Worm (Caenorhabditis elegans): ENCODE data around the gene ptp-5.2.

Gene ptp-5.2

ce11 chrIV:14795918-14796488 is 35.3 kb upstream of the ptp-5.2 start, which contains the start of gene coq-3:
TSS of gene coq-3 (minus strand) at chrIV:14796324.
- TF ChIP-seq hmbx-1 (tag; optimal IDR thresholded peaks at IDR 0.05) (no peak), F13C5.2 (tag; optimal IDR thresholded peaks at IDR 0.05) (no peak), tbx-11 (GFP tag; IDR thresholded peaks at IDR 0.05) (no peak), flt-1 (GFP tag; IDR thresholded peaks at IDR 0.05) (no peak), hmg-4 (GFP tag; optimal IDR thresholded peaks at IDR 0.05) (no peak), sea-1 (GFP tag; conservative IDR thresholded peaks at IDR 0.05) (no peak), ets-7 (tag; optimal IDR thresholded peaks at IDR 0.05) (no peak), ama-1 (optimal IDR thresholded peaks at IDR 0.05) (no peak), scrt-1 (GFP tag; IDR thresholded peaks at IDR 0.05) (no peak), pes-1 (GFP tag; IDR thresholded peaks at IDR 0.05) (no peak), ceh-13 (GFP tag; optimal IDR thresholded peaks at IDR 0.05) (no peak), aly-1 (tag; optimal IDR thresholded peaks at IDR 0.05) (no peak), tbx-37 (GFP tag; conservative IDR thresholded peaks at IDR 0.05) (no peak), ceh-36 (tag; optimal IDR thresholded peaks at IDR 0.05) (no peak), tra-4 (tag; optimal IDR thresholded peaks at IDR 0.05) (no peak), B0310.2 (tag; optimal IDR thresholded peaks at IDR 0.05) (no peak), hnd-1 (tag; optimal IDR thresholded peaks at IDR 0.05) (no peak)

- TF ChIP-seq ceh-13 (GFP tag; optimal IDR thresholded peaks at IDR 0.05) (no peak), hmg-4 (GFP tag; optimal IDR thresholded peaks at IDR 0.05) (peak; percentile 16)
Observed at ce11 chrIV:14793900-14794624, 33.3 kb upstream of the ptp-5.2 start.

- TF ChIP-seq sea-1 (GFP tag; conservative IDR thresholded peaks at IDR 0.05) (no peak), tbx-37 (GFP tag; conservative IDR thresholded peaks at IDR 0.05) (no peak), ets-7 (tag; optimal IDR thresholded peaks at IDR 0.05) (no peak), tbx-11 (GFP tag; IDR thresholded peaks at IDR 0.05) (no peak)
Observed at ce11 chrIV:14792602-14793232, 32.0 kb upstream of the ptp-5.2 start, which contains the start of gene gdi-1. TSS of gene gdi-1 (minus strand) at chrIV:14792887.

- no peak for TF ChIP-seq ceh-36 (tag; optimal IDR thresholded peaks at IDR 0.05)
- no peak for TF ChIP-seq tbx-37 (GFP tag; conservative IDR thresholded peaks at IDR 0.05)
Observed at ce11 chrIV:14790579-14790978, 29.8 kb upstream of the ptp-5.2 start.

- TF ChIP-seq sea-1 (GFP tag; conservative IDR thresholded peaks at IDR 0.05) (no peak), pes-1 (GFP tag; IDR thresholded peaks at IDR 0.05) (no peak), scrt-1 (GFP tag; IDR thresholded peaks at IDR 0.05) (no peak), ceh-36 (tag; optimal IDR thresholded peaks at IDR 0.05) (no peak), ama-1 (optimal IDR thresholded peaks at IDR 0.05) (no peak), tbx-11 (GFP tag; IDR thresholded peaks at IDR 0.05) (no peak), hnd-1 (tag; optimal IDR thresholded peaks at IDR 0.05) (no peak), B0310.2 (tag; optimal IDR thresholded peaks at IDR 0.05) (no peak), hmbx-1 (tag; optimal IDR thresholded peaks at IDR 0.05) (no peak), ets-7 (tag; optimal IDR thresholded peaks at IDR 0.05) (no peak), tbx-37 (GFP tag; conservative IDR thresholded peaks at IDR 0.05) (no peak), tra-4 (tag; optimal IDR thresholded peaks at IDR 0.05) (no peak)
Observed at ce11 chrIV:14786374-14787136, 25.8 kb upstream of the ptp-5.2 start, which contains the start of gene melo-1. TSS of gene melo-1 (plus strand) at chrIV:14787031.

- TF ChIP-seq tbx-37 (GFP tag; conservative IDR thresholded peaks at IDR 0.05) (no peak), sea-1 (GFP tag; conservative IDR thresholded peaks at IDR 0.05) (no peak), pes-1 (GFP tag; IDR thresholded peaks at IDR 0.05) (no peak), aly-1 (tag; optimal IDR thresholded peaks at IDR 0.05) (no peak), hmbx-1 (tag; optimal IDR thresholded peaks at IDR 0.05) (no peak), hnd-1 (tag; optimal IDR thresholded peaks at IDR 0.05) (no peak), F13C5.2 (tag; optimal IDR thresholded peaks at IDR 0.05) (no peak), B0310.2 (tag; optimal IDR thresholded peaks at IDR 0.05) (no peak), tra-4 (tag; optimal IDR thresholded peaks at IDR 0.05) (no peak), ceh-36 (tag; optimal IDR thresholded peaks at IDR 0.05) (no peak), tbx-11 (GFP tag; IDR thresholded peaks at IDR 0.05) (no peak), hmg-4 (GFP tag; optimal IDR thresholded peaks at IDR 0.05) (no peak), ets-7 (tag; optimal IDR thresholded peaks at IDR 0.05) (no peak), flt-1 (GFP tag; IDR thresholded peaks at IDR 0.05) (no peak), ceh-13 (GFP tag; optimal IDR thresholded peaks at IDR 0.05) (no peak), ama-1 (optimal IDR thresholded peaks at IDR 0.05) (no peak), scrt-1 (GFP tag; IDR thresholded peaks at IDR 0.05) (no peak)
Observed at ce11 chrIV:14784481-14784880, 23.7 kb upstream of the ptp-5.2 start, which contains the start of gene nlp-56. TSS of gene nlp-56 (minus strand) at chrIV:14784737.

- TF ChIP-seq hmbx-1 (tag; optimal IDR thresholded peaks at IDR 0.05): no peak
- TF ChIP-seq B0310.2 (tag; optimal IDR thresholded peaks at IDR 0.05): no peak
- no peak for TF ChIP-seq scrt-1 (GFP tag; IDR thresholded peaks at IDR 0.05)
- TF ChIP-seq sea-1 (GFP tag; conservative IDR thresholded peaks at IDR 0.05): no peak
- TF ChIP-seq flt-1 (GFP tag; IDR thresholded peaks at IDR 0.05): no peak
- TF ChIP-seq ets-7 (tag; optimal IDR thresholded peaks at IDR 0.05): no peak
- no peak for TF ChIP-seq tbx-11 (GFP tag; IDR thresholded peaks at IDR 0.05)
- no peak for TF ChIP-seq aly-1 (tag; optimal IDR thresholded peaks at IDR 0.05)
- TF ChIP-seq pes-1 (GFP tag; IDR thresholded peaks at IDR 0.05): no peak
- TF ChIP-seq F13C5.2 (tag; optimal IDR thresholded peaks at IDR 0.05): no peak
- no peak for TF ChIP-seq hmg-4 (GFP tag; optimal IDR thresholded peaks at IDR 0.05)
- TF ChIP-seq tra-4 (tag; optimal IDR thresholded peaks at IDR 0.05): no peak
- TF ChIP-seq hnd-1 (tag; optimal IDR thresholded peaks at IDR 0.05): no peak
- no peak for TF ChIP-seq ceh-36 (tag; optimal IDR thresholded peaks at IDR 0.05)
Observed at ce11 chrIV:14782211-14782610, 21.5 kb upstream of the ptp-5.2 start, which contains the start of gene Y57G11C.1130. TSS of gene Y57G11C.1130 (plus strand) at chrIV:14782511.
